Worm (Caenorhabditis elegans): Measurements from ENCODE around the gene T22D1.17.

ce11 chrIV:6881183-6881582, 24.6 kb upstream of the T22D1.17 start:
- no peak for TF ChIP-seq dao-5 (tag; optimal IDR thresholded peaks at IDR 0.05)
- TF ChIP-seq him-1 (tag; optimal IDR thresholded peaks at IDR 0.05), result peak; percentile 13
- TF ChIP-seq W03F9.2 (tag; optimal IDR thresholded peaks at IDR 0.05), result no peak
